Worm (Caenorhabditis elegans) whole organism, late embryonic: ENCODE results near the gene pxl-1.

Source experiments
- Y22D7AL.16 ChIP-seq: sonication (generic microtip); optimal IDR thresholded peaks from 2 replicates; lab custom pipeline; 2016; ENCODE audit warnings: missing genetic modification characterization, missing compliant biosample characterization
- dmd-4 ChIP-seq: sonication (generic microtip); optimal IDR thresholded peaks from 2 replicates; lab custom pipeline; 2016; ENCODE audit warnings: borderline replicate concordance, missing genetic modification characterization, missing compliant biosample characterization
- nfya-1 ChIP-seq: sonication (generic microtip); optimal IDR thresholded peaks from 2 replicates; lab custom pipeline; 2017; ENCODE audit warnings: missing genetic modification characterization, mild to moderate bottlenecking, missing compliant biosample characterization, antibody characterized with exemption, moderate library complexity
- tbx-2 ChIP-seq: sonication (generic microtip); optimal IDR thresholded peaks from 2 replicates; lab custom pipeline; 2016; ENCODE audit warnings: missing genetic modification characterization, missing compliant biosample characterization

ce11 chrIII:5906749-5907148 lies 10.9 kb upstream of the pxl-1 start, which contains the start of gene erd-2.2:
- TF ChIP-seq Y22D7AL.16 (no peak), dmd-4 (no peak), tbx-2 (no peak), nfya-1 (no peak)
